Worm (Caenorhabditis elegans): ENCODE measurements around the gene tbc-6.
A peak's percentile ranks its signal among the peaks of the same experiment; 100 is the strongest.

tbc-6 gene

DNA sequence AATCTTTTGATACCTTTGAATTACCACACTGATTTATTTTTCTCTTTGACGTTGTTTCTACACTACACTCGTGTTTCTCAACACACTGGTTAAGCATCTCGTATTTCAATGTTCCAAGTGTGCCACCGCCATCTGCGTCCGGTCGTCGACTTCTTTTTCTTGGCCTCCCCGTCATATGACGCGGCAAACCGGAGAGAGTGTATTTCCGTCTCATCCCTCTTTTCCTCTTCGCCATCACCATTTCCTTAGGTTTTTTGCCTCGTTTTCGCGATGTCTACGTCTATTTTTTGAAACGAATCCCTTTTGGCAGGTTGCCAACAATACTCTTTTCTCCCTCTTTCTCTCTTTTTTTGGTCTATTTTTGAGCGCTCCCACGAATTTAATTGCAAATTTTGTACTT lies 8.9 kb upstream of the tbc-6 start (continued):
- TF ChIP-seq efl-1 (optimal IDR thresholded peaks at IDR 0.05) (peak; percentile 19 to 35), efl-1 (GFP tag; optimal IDR thresholded peaks at IDR 0.05 in 1 of 2) (peak in 1 of 2 experiments; percentile 83), ets-5 (GFP tag; IDR thresholded peaks at IDR 0.05) (no peak), ceh-88 (GFP tag; IDR thresholded peaks at IDR 0.05) (no peak; the same call in 1 of the 2 replicates), lin-13 (GFP tag; optimal IDR thresholded peaks at IDR 0.05) (peak; percentile 9), nhr-77 (tag; optimal IDR thresholded peaks at IDR 0.05) (peak; percentile 1)

DNA sequence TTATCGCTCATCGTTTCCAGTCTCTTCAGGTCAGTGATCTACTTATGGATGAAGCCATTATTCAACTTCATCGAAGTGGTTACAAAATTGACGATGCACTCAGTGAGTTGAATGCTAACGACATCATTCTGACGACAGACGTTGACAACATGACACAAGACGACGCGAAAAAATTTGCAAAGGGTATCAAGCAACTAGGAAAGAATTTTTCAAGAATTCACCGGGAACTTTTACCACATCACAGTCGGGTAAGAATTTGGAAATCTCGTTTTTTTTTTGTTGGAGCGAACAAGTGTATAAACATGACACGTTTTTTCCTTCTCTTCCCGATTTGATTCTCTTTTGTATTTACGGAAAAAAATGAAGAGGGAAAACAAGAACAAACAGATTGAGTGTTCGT lies 7.3 kb upstream of the tbc-6 start:
- TF ChIP-seq fkh-4 (tag; optimal IDR thresholded peaks at IDR 0.05; ENCODE audit: borderline replicate concordance) (no peak), nhr-237 (tag; optimal IDR thresholded peaks at IDR 0.05) (no peak), fos-1 (tag; optimal IDR thresholded peaks at IDR 0.05) (no peak)

ce11 chrII:6841102-6841501 lies 6.8 kb upstream of the tbc-6 start:
- no peak for TF ChIP-seq efl-3 (GFP tag; optimal IDR thresholded peaks at IDR 0.05)
- peak in 2 of 6 experiments; percentile 25 to 53 for TF ChIP-seq elt-3 (tag; optimal IDR thresholded peaks at IDR 0.05)
- peak; percentile 82 for TF ChIP-seq nhr-85 (tag)
- peak; percentile 25 for TF ChIP-seq mep-1 (tag; optimal IDR thresholded peaks at IDR 0.05)
- no peak for TF ChIP-seq hlh-17 (GFP tag; optimal IDR thresholded peaks at IDR 0.05; ENCODE audit: borderline replicate concordance)
- TF ChIP-seq lin-14 (GFP tag; optimal IDR thresholded peaks at IDR 0.05) = peak; percentile 83
- TF ChIP-seq xbp-1 (tag; optimal IDR thresholded peaks at IDR 0.05) = no peak
- peak; percentile 40 for TF ChIP-seq nhr-20 (tag; optimal IDR thresholded peaks at IDR 0.05)
- peak; percentile 68 for TF ChIP-seq nhr-71 (tag; optimal IDR thresholded peaks at IDR 0.05)
- no peak for TF ChIP-seq lir-3 (tag; optimal IDR thresholded peaks at IDR 0.05; ENCODE audit: poor library complexity)
- TF ChIP-seq rnt-1 (tag; optimal IDR thresholded peaks at IDR 0.05) = peak; percentile 54
- TF ChIP-seq irx-1 (tag; optimal IDR thresholded peaks at IDR 0.05) = no peak
- peak; percentile 95 for TF ChIP-seq blmp-1 (tag; optimal IDR thresholded peaks at IDR 0.05)
- TF ChIP-seq nhr-19 (GFP tag; conservative IDR thresholded peaks at IDR 0.05) = peak; percentile 19; the same call in 1 of the 2 replicates
- peak in 1 of 2 experiments; percentile 52 for TF ChIP-seq lsy-2 (tag; optimal IDR thresholded peaks at IDR 0.05)
- peak; percentile 18 for TF ChIP-seq snu-23 (GFP tag; optimal IDR thresholded peaks at IDR 0.05)
- TF ChIP-seq C34B4.2 (tag; optimal IDR thresholded peaks at IDR 0.05) = no peak

ce11 chrII:6842009-6842408 lies 5.9 kb upstream of the tbc-6 start:
- no peak for TF ChIP-seq jun-1 (tag; optimal IDR thresholded peaks at IDR 0.05)
- no peak for TF ChIP-seq C34B4.2 (tag; optimal IDR thresholded peaks at IDR 0.05)
- TF ChIP-seq nhr-77 (tag; optimal IDR thresholded peaks at IDR 0.05) = no peak
- no peak for TF ChIP-seq unc-62 (GFP tag; optimal IDR thresholded peaks at IDR 0.05)

- TF ChIP-seq fos-1 (tag; optimal IDR thresholded peaks at IDR 0.05) (peak; percentile 11), isw-1 (GFP tag; IDR thresholded peaks at IDR 0.05) (no peak), snu-23 (GFP tag; optimal IDR thresholded peaks at IDR 0.05) (peak; percentile 83), nhr-84 (tag; optimal IDR thresholded peaks at IDR 0.05) (no peak), mab-9 (GFP tag; IDR thresholded peaks at IDR 0.05) (no peak), egl-27 (tag; optimal IDR thresholded peaks at IDR 0.05) (peak; percentile 98 to 99), ets-5 (GFP tag; IDR thresholded peaks at IDR 0.05) (no peak), nhr-237 (tag; optimal IDR thresholded peaks at IDR 0.05) (no peak), irx-1 (tag; optimal IDR thresholded peaks at IDR 0.05) (no peak), elt-3 (tag; optimal IDR thresholded peaks at IDR 0.05) (peak in 5 of 6 experiments; percentile 72 to 99 (median 89)), nhr-28 (tag; optimal IDR thresholded peaks at IDR 0.05) (no peak), lsy-2 (tag; optimal IDR thresholded peaks at IDR 0.05) (peak; percentile 64 to 68), C04F5.9 (tag; optimal IDR thresholded peaks at IDR 0.05) (no peak), pax-3 (tag; optimal IDR thresholded peaks at IDR 0.05) (peak; percentile 20), nhr-47 (tag; optimal IDR thresholded peaks at IDR 0.05) (peak; percentile 66), snpc-4 (tag; optimal IDR thresholded peaks at IDR 0.05) (no peak), mef-2 (tag; optimal IDR thresholded peaks at IDR 0.05) (no peak), efl-3 (GFP tag; optimal IDR thresholded peaks at IDR 0.05) (no peak), blmp-1 (tag; optimal IDR thresholded peaks at IDR 0.05) (peak; percentile 89), lin-39 (tag; optimal IDR thresholded peaks at IDR 0.05) (no peak), ztf-11 (tag; optimal IDR thresholded peaks at IDR 0.05) (no peak), dsc-1 (tag; optimal IDR thresholded peaks at IDR 0.05) (peak; percentile 58), nhr-77 (tag; optimal IDR thresholded peaks at IDR 0.05) (peak; percentile 26), ceh-88 (GFP tag; IDR thresholded peaks at IDR 0.05) (no peak), egl-13 (tag; optimal IDR thresholded peaks at IDR 0.05) (no peak), C34B4.2 (tag; optimal IDR thresholded peaks at IDR 0.05) (no peak), lin-14 (GFP tag; optimal IDR thresholded peaks at IDR 0.05) (peak; percentile 95), ces-1 (GFP tag; optimal IDR thresholded peaks at IDR 0.05) (no peak), unc-86 (tag; optimal IDR thresholded peaks at IDR 0.05) (no peak)
Measured at ce11 chrII:6842651-6843118, 5.2 kb upstream of the tbc-6 start.

Measured in whole organism, L1 larva.